Worm (Caenorhabditis elegans): ENCODE data around the gene Y56A3A.31.

The Y56A3A.31 gene

ce11 chrIII:11973996-11974395 lies 281 bp upstream of the Y56A3A.31 start, which contains the start of gene ung-1:
Gene ung-1, minus strand, starts transcription at chrIII:11974096.
- TF ChIP-seq ztf-29 (GFP tag; IDR thresholded peaks at IDR 0.05) (no peak), ztf-23 (GFP tag; IDR thresholded peaks at IDR 0.05) (no peak), tab-1 (GFP tag; IDR thresholded peaks at IDR 0.05) (no peak), med-1 (GFP tag; optimal IDR thresholded peaks at IDR 0.05; ENCODE audit: insufficient read depth) (no peak), klf-2 (GFP tag; conservative IDR thresholded peaks at IDR 0.05) (no peak), cog-1 (tag; optimal IDR thresholded peaks at IDR 0.05) (no peak), ref-1 (GFP tag; conservative IDR thresholded peaks at IDR 0.05) (no peak), flt-1 (GFP tag; IDR thresholded peaks at IDR 0.05) (no peak), T22C8.4 (GFP tag; IDR thresholded peaks at IDR 0.05) (no peak)

ce11 chrIII:11978742-11979141 lies 4.5 kb downstream of the Y56A3A.31 start, which contains the start of gene Y56A3A.30:
Gene Y56A3A.30, minus strand, starts transcription at chrIII:11979065.
- no peak for TF ChIP-seq ref-1 (GFP tag; conservative IDR thresholded peaks at IDR 0.05)
- TF ChIP-seq klf-2 (GFP tag; conservative IDR thresholded peaks at IDR 0.05), result no peak
- TF ChIP-seq flt-1 (GFP tag; IDR thresholded peaks at IDR 0.05), result no peak
- TF ChIP-seq med-1 (GFP tag; optimal IDR thresholded peaks at IDR 0.05; ENCODE audit: insufficient read depth), result no peak
- no peak for TF ChIP-seq T22C8.4 (GFP tag; IDR thresholded peaks at IDR 0.05)
- TF ChIP-seq tab-1 (GFP tag; IDR thresholded peaks at IDR 0.05), result no peak
- TF ChIP-seq cog-1 (tag; optimal IDR thresholded peaks at IDR 0.05), result no peak
- no peak for TF ChIP-seq ztf-23 (GFP tag; IDR thresholded peaks at IDR 0.05)

- TF ChIP-seq T22C8.4 (GFP tag; IDR thresholded peaks at IDR 0.05) (no peak), ztf-23 (GFP tag; IDR thresholded peaks at IDR 0.05) (no peak), med-1 (GFP tag; optimal IDR thresholded peaks at IDR 0.05; ENCODE audit: insufficient read depth) (no peak), flt-1 (GFP tag; IDR thresholded peaks at IDR 0.05) (no peak)
Observed at ce11 chrIII:11980743-11981142, 6.5 kb downstream of the Y56A3A.31 start.

- no peak for TF ChIP-seq ztf-23 (GFP tag; IDR thresholded peaks at IDR 0.05)
- TF ChIP-seq T22C8.4 (GFP tag; IDR thresholded peaks at IDR 0.05), result no peak
- TF ChIP-seq flt-1 (GFP tag; IDR thresholded peaks at IDR 0.05), result no peak
- no peak for TF ChIP-seq ztf-29 (GFP tag; IDR thresholded peaks at IDR 0.05)
- no peak for TF ChIP-seq ref-1 (GFP tag; conservative IDR thresholded peaks at IDR 0.05)
- no peak for TF ChIP-seq tab-1 (GFP tag; IDR thresholded peaks at IDR 0.05)
- TF ChIP-seq klf-2 (GFP tag; conservative IDR thresholded peaks at IDR 0.05), result no peak
- no peak for TF ChIP-seq med-1 (GFP tag; optimal IDR thresholded peaks at IDR 0.05; ENCODE audit: insufficient read depth)
- TF ChIP-seq cog-1 (tag; optimal IDR thresholded peaks at IDR 0.05), result no peak
Observed at ce11 chrIII:11981539-11981938, 7.3 kb downstream of the Y56A3A.31 start.

- TF ChIP-seq T22C8.4 (GFP tag; IDR thresholded peaks at IDR 0.05) (no peak), tab-1 (GFP tag; IDR thresholded peaks at IDR 0.05) (no peak), ztf-23 (GFP tag; IDR thresholded peaks at IDR 0.05) (no peak), klf-2 (GFP tag; conservative IDR thresholded peaks at IDR 0.05) (no peak)
Observed at ce11 chrIII:11982474-11982873, 8.2 kb downstream of the Y56A3A.31 start.

- TF ChIP-seq ztf-23 (GFP tag; IDR thresholded peaks at IDR 0.05) (no peak), tab-1 (GFP tag; IDR thresholded peaks at IDR 0.05) (no peak), ztf-29 (GFP tag; IDR thresholded peaks at IDR 0.05) (no peak), cog-1 (tag; optimal IDR thresholded peaks at IDR 0.05) (no peak), flt-1 (GFP tag; IDR thresholded peaks at IDR 0.05) (no peak), med-1 (GFP tag; optimal IDR thresholded peaks at IDR 0.05; ENCODE audit: insufficient read depth) (no peak), T22C8.4 (GFP tag; IDR thresholded peaks at IDR 0.05) (no peak), ref-1 (GFP tag; conservative IDR thresholded peaks at IDR 0.05) (no peak), klf-2 (GFP tag; conservative IDR thresholded peaks at IDR 0.05) (no peak)
Observed at ce11 chrIII:11985066-11985465, 10.8 kb downstream of the Y56A3A.31 start.

- TF ChIP-seq tab-1 (GFP tag; IDR thresholded peaks at IDR 0.05) (no peak), klf-2 (GFP tag; conservative IDR thresholded peaks at IDR 0.05) (no peak), ref-1 (GFP tag; conservative IDR thresholded peaks at IDR 0.05) (no peak), med-1 (GFP tag; optimal IDR thresholded peaks at IDR 0.05; ENCODE audit: insufficient read depth) (no peak), ztf-29 (GFP tag; IDR thresholded peaks at IDR 0.05) (no peak)
Observed at ce11 chrIII:11989823-11990222, 15.5 kb downstream of the Y56A3A.31 start, which contains the start of gene wah-1. Gene wah-1, plus strand, starts transcription at chrIII:11990167.

ce11 chrIII:11991654-11992292 lies 17.5 kb downstream of the Y56A3A.31 start:
- TF ChIP-seq ztf-23 (GFP tag; IDR thresholded peaks at IDR 0.05), result no peak
- TF ChIP-seq tab-1 (GFP tag; IDR thresholded peaks at IDR 0.05), result no peak
- TF ChIP-seq med-1 (GFP tag; optimal IDR thresholded peaks at IDR 0.05; ENCODE audit: insufficient read depth), result no peak
- no peak for TF ChIP-seq flt-1 (GFP tag; IDR thresholded peaks at IDR 0.05)

- TF ChIP-seq flt-1 (GFP tag; IDR thresholded peaks at IDR 0.05) (no peak), ref-1 (GFP tag; conservative IDR thresholded peaks at IDR 0.05) (no peak)
Observed at ce11 chrIII:11995783-11996182, 21.5 kb downstream of the Y56A3A.31 start.

ce11 chrIII:11999543-11999942 lies 25.3 kb downstream of the Y56A3A.31 start:
- TF ChIP-seq ztf-23 (GFP tag; IDR thresholded peaks at IDR 0.05), result no peak
- no peak for TF ChIP-seq cog-1 (tag; optimal IDR thresholded peaks at IDR 0.05)
- TF ChIP-seq ztf-29 (GFP tag; IDR thresholded peaks at IDR 0.05), result no peak
- TF ChIP-seq flt-1 (GFP tag; IDR thresholded peaks at IDR 0.05), result no peak
- no peak for TF ChIP-seq T22C8.4 (GFP tag; IDR thresholded peaks at IDR 0.05)
- no peak for TF ChIP-seq klf-2 (GFP tag; conservative IDR thresholded peaks at IDR 0.05)
- TF ChIP-seq tab-1 (GFP tag; IDR thresholded peaks at IDR 0.05), result no peak

- TF ChIP-seq tab-1 (GFP tag; IDR thresholded peaks at IDR 0.05), result no peak
- no peak for TF ChIP-seq cog-1 (tag; optimal IDR thresholded peaks at IDR 0.05)
- no peak for TF ChIP-seq med-1 (GFP tag; optimal IDR thresholded peaks at IDR 0.05; ENCODE audit: insufficient read depth)
- TF ChIP-seq ztf-23 (GFP tag; IDR thresholded peaks at IDR 0.05), result no peak
- TF ChIP-seq flt-1 (GFP tag; IDR thresholded peaks at IDR 0.05), result no peak
- no peak for TF ChIP-seq klf-2 (GFP tag; conservative IDR thresholded peaks at IDR 0.05)
- TF ChIP-seq ztf-29 (GFP tag; IDR thresholded peaks at IDR 0.05), result no peak
- no peak for TF ChIP-seq ref-1 (GFP tag; conservative IDR thresholded peaks at IDR 0.05)
- no peak for TF ChIP-seq T22C8.4 (GFP tag; IDR thresholded peaks at IDR 0.05)
Observed at ce11 chrIII:12002850-12003249, 28.6 kb downstream of the Y56A3A.31 start, which contains the start of gene Y56A3A.33. Gene Y56A3A.33, minus strand, starts transcription at chrIII:12002950.

All from whole organism, midembryonic.